Fruit fly (Drosophila melanogaster): ENCODE results near the gene CG13308.

The CG13308 gene

DNA sequence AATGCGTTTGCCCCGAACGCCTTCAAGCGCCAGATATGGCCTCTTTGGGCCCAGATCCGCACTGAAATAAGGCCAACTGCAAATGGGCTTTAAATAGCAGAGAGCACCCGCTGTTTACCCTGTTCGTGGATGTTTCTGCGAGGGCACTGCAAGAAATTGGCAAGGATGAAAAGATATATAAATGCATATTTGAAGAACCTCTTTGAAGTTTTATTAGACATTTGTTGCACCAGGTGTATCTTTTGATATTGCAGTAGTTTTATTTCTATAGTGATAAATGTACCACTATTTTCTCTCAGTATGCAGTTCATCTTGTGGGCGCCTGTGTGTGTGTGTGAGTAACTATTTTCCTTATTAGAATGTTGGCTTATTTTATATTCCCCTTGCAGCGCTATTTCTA, 5.1 kb downstream of the CG13308 start (continued):
- TF ChIP-seq CG10274 (GFP tag; optimal IDR thresholded peaks at IDR 0.05) (no peak), CG1233 (GFP tag; optimal IDR thresholded peaks at IDR 0.05) (no peak), ara (GFP tag; IDR thresholded peaks at IDR 0.05) (peak; percentile 73), grn (GFP tag; optimal IDR thresholded peaks at IDR 0.05) (no peak), NC2α (GFP tag; optimal IDR thresholded peaks at IDR 0.05) (no peak), CG17912 (GFP tag; optimal IDR thresholded peaks at IDR 0.05) (no peak), ro (GFP tag; IDR thresholded peaks at IDR 0.05) (no peak), CG12071 (GFP tag; optimal IDR thresholded peaks at IDR 0.05) (no peak), CG5180 (GFP tag; optimal IDR thresholded peaks at IDR 0.05) (no peak), pnt (GFP tag; optimal IDR thresholded peaks at IDR 0.05) (no peak), Elba2 (GFP tag; optimal IDR thresholded peaks at IDR 0.05) (no peak), abd-A (tag; optimal IDR thresholded peaks at IDR 0.05) (no peak), Opbp (GFP tag; IDR thresholded peaks at IDR 0.05; ENCODE audit: partially characterized antibody) (no peak), pb (GFP tag; optimal IDR thresholded peaks at IDR 0.05) (no peak), dmrt11E (tag; optimal IDR thresholded peaks at IDR 0.05) (no peak), nerfin-1 (tag; optimal IDR thresholded peaks at IDR 0.05) (no peak), croc (GFP tag; conservative IDR thresholded peaks at IDR 0.05) (0 out of 3 replicates have a peak, but pooled peaks have one; percentile 40), her (GFP tag; optimal IDR thresholded peaks at IDR 0.05) (no peak), CG14860 (GFP tag; IDR thresholded peaks at IDR 0.05; ENCODE audit: partially characterized antibody) (no peak), CG5245 (GFP tag; optimal IDR thresholded peaks at IDR 0.05) (no peak), Taf1 (GFP tag; IDR thresholded peaks at IDR 0.05) (0 out of 2 replicates have a peak, but pooled peaks have one; percentile 16), Ptx1 (GFP tag; IDR thresholded peaks at IDR 0.05) (peak; percentile 56; the same call in 1 of the 2 replicates), CG9215 (GFP tag; IDR thresholded peaks at IDR 0.05) (peak; percentile 39; the same call in 1 of the 2 replicates), lov (optimal IDR thresholded peaks at IDR 0.05) (no peak), lov (GFP tag; IDR thresholded peaks at IDR 0.05) (peak; percentile 63; the same call in 2 of the 3 replicates), CG4730 (GFP tag; IDR thresholded peaks at IDR 0.05) (peak; percentile 46; the same call in 1 of the 2 replicates), seq (GFP tag; IDR thresholded peaks at IDR 0.05) (peak; percentile 61), br (optimal IDR thresholded peaks at IDR 0.05) (no peak), CG8765 (GFP tag; IDR thresholded peaks at IDR 0.05) (no peak), NK7.1 (GFP tag; optimal IDR thresholded peaks at IDR 0.05) (no peak), Oli (tag; optimal IDR thresholded peaks at IDR 0.05) (no peak), Deaf1 (tag; optimal IDR thresholded peaks at IDR 0.05) (no peak), cato (GFP tag; optimal IDR thresholded peaks at IDR 0.05; ENCODE audit: borderline replicate concordance) (no peak), CG15601 (tag; optimal IDR thresholded peaks at IDR 0.05) (no peak), Sox102F (GFP tag; optimal IDR thresholded peaks at IDR 0.05) (peak; percentile 36), schlank (tag; optimal IDR thresholded peaks at IDR 0.05) (no peak), Six4 (GFP tag; optimal IDR thresholded peaks at IDR 0.05) (no peak), CG1603 (tag; optimal IDR thresholded peaks at IDR 0.05) (no peak), jumu (GFP tag; optimal IDR thresholded peaks at IDR 0.05) (no peak), CG14667 (GFP tag; IDR thresholded peaks at IDR 0.05) (peak; percentile 61), kni (GFP tag; optimal IDR thresholded peaks at IDR 0.05) (no peak), HHEX (GFP tag; optimal IDR thresholded peaks at IDR 0.05) (no peak), sima (GFP tag; optimal IDR thresholded peaks at IDR 0.05) (no peak), Xrp1 (GFP tag; IDR thresholded peaks at IDR 0.05) (peak; percentile 76), hbn (GFP tag; IDR thresholded peaks at IDR 0.05; ENCODE audit: partially characterized antibody) (no peak), CG12659 (GFP tag; optimal IDR thresholded peaks at IDR 0.05) (no peak), CG6272 (GFP tag; IDR thresholded peaks at IDR 0.05) (peak; percentile 38; the same call in 1 of the 2 replicates), CG15696 (tag; optimal IDR thresholded peaks at IDR 0.05) (no peak), CG2199 (GFP tag; IDR thresholded peaks at IDR 0.05) (0 out of 3 replicates have a peak, but pooled peaks have one; percentile 51), btn (GFP tag; optimal IDR thresholded peaks at IDR 0.05) (no peak), dan (GFP tag; IDR thresholded peaks at IDR 0.05) (no peak), Ets65A (GFP tag) (peak; percentile 94)
